Worm (Caenorhabditis elegans) whole organism, L3 larva: ENCODE results near the gene C50F7.3.

Experiments
- elt-1 ChIP-seq: fragments of 150-350 bp; optimal IDR thresholded peaks from 2 replicates; lab custom pipeline; 2014; ENCODE audit warnings: missing biosample characterization, missing genetic modification characterization
- mml-1 ChIP-seq: fragments of 150-350 bp; sonication (generic microtip); optimal IDR thresholded peaks from 3 replicates; lab custom pipeline; 2014; ENCODE audit warnings: missing biosample characterization, missing genetic modification characterization
- skn-1 ChIP-seq: fragments of 150-350 bp; optimal IDR thresholded peaks from 2 replicates; lab custom pipeline; 2014; ENCODE audit warnings: missing biosample characterization, missing genetic modification characterization
- snpc-4 ChIP-seq: fragments of 150-350 bp; optimal IDR thresholded peaks from 2 replicates; lab custom pipeline; 2014; ENCODE audit warnings: missing biosample characterization, missing genetic modification characterization
- unc-62 ChIP-seq: fragments of 150-350 bp; sonication (generic microtip); optimal IDR thresholded peaks from 4 replicates; lab custom pipeline; 2014; ENCODE audit warnings: missing biosample characterization, missing genetic modification reagents, missing genetic modification characterization
- zag-1 ChIP-seq: fragments of 150-350 bp; optimal IDR thresholded peaks from 2 replicates; lab custom pipeline; 2014; ENCODE audit warnings: missing biosample characterization, missing genetic modification characterization
- ztf-11 ChIP-seq: fragments of 150-350 bp; optimal IDR thresholded peaks from 2 replicates; lab custom pipeline; 2014; ENCODE audit warnings: missing biosample characterization, missing genetic modification characterization

ce11 chrIV:7760117-7760516 is 28.0 kb downstream of the C50F7.3 start, which contains the start of gene del-7:
- TF ChIP-seq ztf-11 (tag; lab: Kevin White, UChicago) (no peak), zag-1 (no peak), elt-1 (tag; lab: Kevin White, UChicago) (no peak), snpc-4 (tag; lab: Kevin White, UChicago) (no peak), skn-1 (tag; lab: Kevin White, UChicago) (no peak), mml-1 (tag; lab: Kevin White, UChicago) (no peak), unc-62 (GFP tag; lab: Kevin White, UChicago) (no peak)
